Worm (Caenorhabditis elegans): ENCODE measurements around the gene asd-1.

The asd-1 gene

DNA sequence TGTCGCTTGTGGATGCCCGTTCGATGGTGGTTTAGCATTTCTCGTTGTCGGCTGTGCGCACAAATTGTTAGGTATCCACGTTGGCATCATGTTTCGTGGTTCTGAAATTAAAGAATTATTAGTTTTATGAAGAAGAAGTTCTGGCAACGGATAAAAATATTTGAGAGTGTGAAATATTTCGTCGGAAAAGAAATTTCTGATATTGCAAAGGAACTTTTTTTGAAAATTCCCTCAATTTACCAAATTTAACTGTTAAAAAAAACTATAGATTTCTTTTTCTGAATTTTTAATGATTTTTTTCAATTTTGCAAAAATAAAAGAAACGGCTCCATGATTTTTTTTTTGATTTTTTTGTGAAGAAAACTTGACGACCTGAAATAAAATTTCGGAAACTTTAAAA lies 30.9 kb downstream of the asd-1 start, which contains the start of gene mpk-1:
Gene mpk-1, minus strand, starts transcription at position 101 of the 400 bp plus-strand sequence.
- no peak for TF ChIP-seq sem-2 (GFP tag; optimal IDR thresholded peaks at IDR 0.05)
- no peak for TF ChIP-seq blmp-1 (tag; optimal IDR thresholded peaks at IDR 0.05)
- TF ChIP-seq unc-62 (GFP tag; optimal IDR thresholded peaks at IDR 0.05): no peak
- no peak for TF ChIP-seq lsy-2 (tag; optimal IDR thresholded peaks at IDR 0.05)
- TF ChIP-seq unc-120 (tag; optimal IDR thresholded peaks at IDR 0.05; ENCODE audit: poor library complexity, severe bottlenecking): no peak

DNA sequence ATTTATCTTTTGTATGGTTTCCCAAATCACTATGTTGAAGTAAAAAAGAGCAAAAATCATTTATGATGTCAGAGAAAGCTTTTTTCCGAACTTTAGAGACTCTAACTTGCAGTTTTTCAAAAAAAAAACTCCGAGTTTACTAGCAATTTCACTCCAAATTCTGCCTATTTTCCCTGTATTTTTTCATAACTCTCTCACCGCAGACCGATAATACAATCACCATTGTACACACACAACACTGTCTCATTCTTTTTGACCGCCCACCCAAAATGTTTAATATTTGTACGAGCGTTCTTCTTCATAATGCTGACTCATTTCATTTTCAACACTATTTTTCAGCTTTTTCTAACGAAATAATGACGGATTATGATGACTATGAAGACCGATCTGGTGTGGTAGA lies 31.8 kb downstream of the asd-1 start, which contains the start of gene F43C1.5:
Gene F43C1.5, plus strand, starts transcription at position 301 of the 400 bp plus-strand sequence.
- TF ChIP-seq pha-4 (tag; optimal IDR thresholded peaks at IDR 0.05) (no peak), drap-1 (GFP tag; optimal IDR thresholded peaks at IDR 0.05) (no peak), flh-1 (GFP tag; optimal IDR thresholded peaks at IDR 0.05) (no peak), blmp-1 (tag; optimal IDR thresholded peaks at IDR 0.05) (no peak), nhr-76 (tag; optimal IDR thresholded peaks at IDR 0.05) (no peak)

DNA sequence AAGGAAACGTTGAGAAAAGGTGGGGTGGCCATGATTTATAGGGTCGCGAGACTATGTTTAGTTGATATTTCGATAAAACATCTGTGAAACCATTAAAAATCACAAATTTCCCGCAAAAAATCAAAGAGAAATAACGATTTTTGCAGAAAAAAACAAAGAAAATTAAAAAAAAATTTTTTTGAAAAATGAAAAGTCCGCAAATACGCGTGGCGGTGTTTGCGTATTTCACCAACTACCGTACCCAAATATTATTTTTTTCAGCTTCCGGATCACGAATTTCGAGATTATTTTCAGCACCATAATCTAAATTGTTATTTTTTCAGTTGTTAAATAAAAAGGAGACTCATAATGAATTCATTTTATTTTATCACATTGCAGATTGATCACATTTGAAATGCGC lies 33.0 kb downstream of the asd-1 start:
- TF ChIP-seq snpc-4 (tag; optimal IDR thresholded peaks at IDR 0.05) (no peak), nhr-237 (tag; optimal IDR thresholded peaks at IDR 0.05) (no peak), lsy-2 (tag; optimal IDR thresholded peaks at IDR 0.05) (peak; percentile 52), nhr-2 (tag; optimal IDR thresholded peaks at IDR 0.05) (no peak)

DNA sequence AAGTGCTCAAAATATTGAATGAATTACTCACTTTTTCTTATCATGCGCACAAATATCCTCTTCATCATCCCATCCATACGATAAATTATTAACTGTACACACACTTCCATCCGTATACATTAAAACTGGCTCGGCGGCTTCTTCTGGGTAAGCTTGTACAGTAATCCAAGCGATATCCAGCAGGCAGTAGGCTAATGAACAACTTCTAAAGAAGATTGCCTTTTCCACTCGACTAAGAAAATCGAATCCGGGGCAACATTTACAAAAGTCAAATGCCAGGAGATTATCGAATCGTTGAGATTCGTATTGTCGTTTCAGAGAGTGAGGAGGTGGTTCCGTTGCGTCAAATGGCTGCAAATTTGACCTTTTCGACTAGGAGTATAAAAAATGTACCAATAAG lies 34.3 kb downstream of the asd-1 start:
- TF ChIP-seq unc-39 (tag; optimal IDR thresholded peaks at IDR 0.05) (no peak), ceh-39 (tag; optimal IDR thresholded peaks at IDR 0.05) (no peak), sptf-1 (tag; optimal IDR thresholded peaks at IDR 0.05) (no peak), pha-4 (tag; optimal IDR thresholded peaks at IDR 0.05) (no peak), unc-62 (GFP tag; optimal IDR thresholded peaks at IDR 0.05) (no peak), elt-3 (tag; optimal IDR thresholded peaks at IDR 0.05) (no peak), elt-1 (tag; optimal IDR thresholded peaks at IDR 0.05; ENCODE audit: borderline replicate concordance, insufficient read depth) (no peak), lin-32 (GFP tag; optimal IDR thresholded peaks at IDR 0.05) (no peak), nhr-12 (tag; optimal IDR thresholded peaks at IDR 0.05) (no peak), ceh-43 (GFP tag; optimal IDR thresholded peaks at IDR 0.05) (no peak)

DNA sequence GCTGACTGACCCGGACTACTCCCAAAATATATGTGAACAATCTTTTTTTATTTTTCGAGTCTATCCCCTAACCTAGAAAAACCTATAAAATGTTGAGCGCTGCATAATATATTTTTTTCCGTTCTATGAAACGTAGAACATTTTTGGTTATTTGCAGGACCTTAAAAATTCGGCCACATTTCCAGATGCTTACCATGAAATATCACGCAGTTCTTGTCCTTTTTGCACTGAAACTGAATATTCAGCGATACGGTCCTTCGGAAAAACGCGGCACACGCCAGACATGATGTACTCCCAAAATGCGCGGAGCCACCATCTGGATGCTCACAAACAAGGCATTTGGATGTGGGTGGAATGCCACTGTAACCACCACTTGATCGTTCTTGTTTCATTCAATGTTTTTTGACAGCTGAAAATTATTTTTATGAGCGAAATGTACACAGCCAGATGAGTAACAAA lies 35.8 kb downstream of the asd-1 start, which contains the start of gene nhr-20:
Gene nhr-20, minus strand, starts transcription at position 409 of the 459 bp plus-strand sequence.
- TF ChIP-seq flh-1 (GFP tag; optimal IDR thresholded peaks at IDR 0.05) (no peak), ceh-83 (GFP tag; optimal IDR thresholded peaks at IDR 0.05) (no peak), mab-5 (tag; optimal IDR thresholded peaks at IDR 0.05) (no peak), ceh-39 (tag; optimal IDR thresholded peaks at IDR 0.05) (no peak), blmp-1 (tag; optimal IDR thresholded peaks at IDR 0.05) (no peak), nhr-76 (tag; optimal IDR thresholded peaks at IDR 0.05) (no peak), cnd-1 (tag; optimal IDR thresholded peaks at IDR 0.05) (no peak), mls-2 (tag; optimal IDR thresholded peaks at IDR 0.05) (no peak), nhr-28 (tag; optimal IDR thresholded peaks at IDR 0.05) (no peak), nhr-12 (tag; optimal IDR thresholded peaks at IDR 0.05) (no peak), ztf-11 (tag; optimal IDR thresholded peaks at IDR 0.05) (no peak), lin-32 (GFP tag; optimal IDR thresholded peaks at IDR 0.05) (no peak), lin-13 (tag; optimal IDR thresholded peaks at IDR 0.05) (no peak), ham-2 (GFP tag; optimal IDR thresholded peaks at IDR 0.05) (no peak), M03D4.4 (tag; optimal IDR thresholded peaks at IDR 0.05) (no peak), mep-1 (tag; optimal IDR thresholded peaks at IDR 0.05) (no peak), hlh-1 (tag; optimal IDR thresholded peaks at IDR 0.05) (no peak), sptf-1 (tag; optimal IDR thresholded peaks at IDR 0.05) (no peak), lsy-2 (tag; optimal IDR thresholded peaks at IDR 0.05) (no peak)

Measured in whole organism, mixed stage, embryonic.